Fruit fly (Drosophila melanogaster) S2 (cell line): ENCODE data around the gene CG13082.

Experiments
- CG8478 ChIP-seq: fragments of >200 bp; optimal IDR thresholded peaks from 2 replicates; lab custom pipeline; 2018
- CTCF ChIP-seq, 2 experiments: fragments of >200 bp; optimal IDR thresholded peaks; 2 replicates each; lab custom pipeline; 2018

dm6 chr2L:19571574-19572495 is 33.6 kb downstream of the CG13082 start:
- TF ChIP-seq CTCF (optimal IDR thresholded peaks at IDR 0.05; lab: Kevin White, UChicago), result no peak
- no peak for TF ChIP-seq CG8478 (lab: Kevin White, UChicago)
